Worm (Caenorhabditis elegans) whole organism, L2 larva: ENCODE results near the gene nex-2.
A peak's percentile ranks its signal among the peaks of the same experiment; 100 is the strongest.

Experiments used
- C34F6.9 ChIP-seq: fragments of 150-350 bp; optimal IDR thresholded peaks from 2 replicates; lab custom pipeline; 2014; ENCODE audit warnings: missing biosample characterization, missing genetic modification characterization
- F13H6.1 ChIP-seq: sonication (generic microtip); optimal IDR thresholded peaks from 2 replicates; lab custom pipeline; 2016; ENCODE audit warnings: missing genetic modification characterization, missing compliant biosample characterization
- R02D3.7 ChIP-seq: fragments of 150-350 bp; optimal IDR thresholded peaks from 2 replicates; lab custom pipeline; 2014; ENCODE audit warnings: missing biosample characterization, missing genetic modification characterization
- Y55F3AM.14 ChIP-seq: fragments of 200-800 bp; sonication (Bioruptor generic); optimal IDR thresholded peaks from 2 replicates; lab custom pipeline; 2018; ENCODE audit warnings: mild to moderate bottlenecking, missing genetic modification characterization, missing compliant biosample characterization
- alr-1 ChIP-seq: fragments of 150-350 bp; optimal IDR thresholded peaks from 2 replicates; lab custom pipeline; 2014; ENCODE audit warnings: missing biosample characterization, missing genetic modification characterization
- aly-2 ChIP-seq: fragments of 150-350 bp; optimal IDR thresholded peaks from 2 replicates; lab custom pipeline; 2014; ENCODE audit warnings: missing biosample characterization, missing genetic modification characterization
- ama-1 ChIP-seq: fragments of 150-350 bp; optimal IDR thresholded peaks from 2 replicates; lab custom pipeline; 2018; ENCODE audit warnings: inconsistent platforms
- ceh-16 ChIP-seq: fragments of 150-350 bp; optimal IDR thresholded peaks from 2 replicates; lab custom pipeline; 2014; ENCODE audit warnings: missing biosample characterization, missing genetic modification characterization
- ceh-82 ChIP-seq: fragments of 150-350 bp; optimal IDR thresholded peaks from 2 replicates; lab custom pipeline; 2014; ENCODE audit warnings: missing biosample characterization, missing genetic modification characterization
- crh-2 ChIP-seq: sonication (generic microtip); optimal IDR thresholded peaks from 2 replicates; lab custom pipeline; 2017; ENCODE audit warnings: missing biosample characterization, missing genetic modification characterization
- dmd-4 ChIP-seq: sonication (generic microtip); optimal IDR thresholded peaks from 2 replicates; lab custom pipeline; 2017; ENCODE audit warnings: missing biosample characterization, missing genetic modification characterization
- egl-27 ChIP-seq: sonication (generic microtip); optimal IDR thresholded peaks from 3 replicates; lab custom pipeline; 2017; ENCODE audit warnings: missing biosample characterization, missing genetic modification reagents, missing genetic modification characterization
- elt-1 ChIP-seq: fragments of 150-350 bp; optimal IDR thresholded peaks from 2 replicates; lab custom pipeline; 2014; ENCODE audit warnings: missing biosample characterization, missing genetic modification characterization
- elt-3 ChIP-seq: sonication (generic microtip); optimal IDR thresholded peaks from 2 replicates; lab custom pipeline; 2017; ENCODE audit warnings: missing biosample characterization, missing genetic modification characterization
- fos-1 ChIP-seq: fragments of 150-350 bp; optimal IDR thresholded peaks from 2 replicates; lab custom pipeline; 2014; ENCODE audit warnings: missing biosample characterization, missing genetic modification characterization
- gmeb-1 ChIP-seq: fragments of 150-350 bp; optimal IDR thresholded peaks from 2 replicates; lab custom pipeline; 2014; ENCODE audit warnings: missing biosample characterization, missing genetic modification characterization
- lin-11 ChIP-seq: fragments of 150-350 bp; sonication (generic microtip); optimal IDR thresholded peaks from 2 replicates; lab custom pipeline; 2014; ENCODE audit warnings: missing biosample characterization, missing genetic modification characterization, inconsistent platforms, mixed read lengths
- lin-13 ChIP-seq: fragments of 150-350 bp; optimal IDR thresholded peaks from 2 replicates; lab custom pipeline; 2014; ENCODE audit warnings: missing biosample characterization, missing genetic modification reagents, missing genetic modification characterization
- lin-39 ChIP-seq: fragments of 150-350 bp; optimal IDR thresholded peaks from 2 replicates; lab custom pipeline; 2014; ENCODE audit warnings: missing biosample characterization, missing genetic modification reagents, missing genetic modification characterization
- lsy-2 ChIP-seq, 2 experiments: fragments of 150-350 bp in 1 of 2; sonication (generic microtip) in 1 of 2; optimal IDR thresholded peaks; 2 replicates each; lab custom pipeline; 2014 to 2017; ENCODE audit warnings: missing biosample characterization in 2 of 2, missing genetic modification characterization in 2 of 2
- mab-5 ChIP-seq: fragments of 150-350 bp; optimal IDR thresholded peaks from 2 replicates; lab custom pipeline; 2014; ENCODE audit warnings: missing biosample characterization, missing genetic modification characterization
- mbf-1 ChIP-seq: sonication (generic microtip); optimal IDR thresholded peaks from 2 replicates; lab custom pipeline; 2017; ENCODE audit warnings: missing biosample characterization, missing genetic modification characterization
- nhr-12 ChIP-seq: fragments of 150-350 bp; optimal IDR thresholded peaks from 2 replicates; lab custom pipeline; 2014; ENCODE audit warnings: missing biosample characterization, missing genetic modification characterization
- nhr-129 ChIP-seq: fragments of 150-350 bp; optimal IDR thresholded peaks from 2 replicates; lab custom pipeline; 2014; ENCODE audit warnings: missing biosample characterization, missing genetic modification characterization
- nhr-21 ChIP-seq: fragments of 150-350 bp; optimal IDR thresholded peaks from 2 replicates; lab custom pipeline; 2014; ENCODE audit warnings: missing biosample characterization, missing genetic modification characterization
- nhr-237 ChIP-seq: fragments of 150-350 bp; optimal IDR thresholded peaks from 2 replicates; lab custom pipeline; 2014; ENCODE audit warnings: missing biosample characterization, missing genetic modification characterization
- nhr-25 ChIP-seq: fragments of 150-350 bp; sonication (generic microtip); optimal IDR thresholded peaks from 3 replicates; lab custom pipeline; 2014; ENCODE audit warnings: missing biosample characterization, missing genetic modification characterization
- nhr-6 ChIP-seq: fragments of 150-350 bp; optimal IDR thresholded peaks from 2 replicates; lab custom pipeline; 2014; ENCODE audit warnings: missing biosample characterization, missing genetic modification characterization
- nhr-77 ChIP-seq: fragments of 150-350 bp; optimal IDR thresholded peaks from 2 replicates; lab custom pipeline; 2014; ENCODE audit warnings: missing biosample characterization, missing genetic modification characterization
- peb-1 ChIP-seq: fragments of 150-350 bp; optimal IDR thresholded peaks from 2 replicates; lab custom pipeline; 2014; ENCODE audit warnings: missing biosample characterization, missing genetic modification characterization
- sem-4 ChIP-seq: fragments of 150-350 bp; optimal IDR thresholded peaks from 2 replicates; lab custom pipeline; 2014; ENCODE audit warnings: missing biosample characterization, missing genetic modification reagents, missing genetic modification characterization
- skn-1 ChIP-seq: sonication (generic microtip); optimal IDR thresholded peaks from 2 replicates; lab custom pipeline; 2017; ENCODE audit warnings: missing biosample characterization, missing genetic modification characterization
- sma-3 ChIP-seq: sonication (generic microtip); optimal IDR thresholded peaks from 2 replicates; lab custom pipeline; 2016; ENCODE audit warnings: missing genetic modification reagents, missing genetic modification characterization, missing compliant biosample characterization
- sma-9 ChIP-seq, 2 experiments: fragments of 150-350 bp in 1 of 2; sonication (generic microtip) in 1 of 2; optimal IDR thresholded peaks; 2 replicates each; lab custom pipeline; 2014 to 2016; ENCODE audit warnings: missing genetic modification characterization in 2 of 2, mild to moderate bottlenecking in 1 of 2, missing biosample characterization in 1 of 2, missing compliant biosample characterization in 1 of 2, missing genetic modification reagents in 1 of 2, moderate library complexity in 1 of 2
- snpc-4 ChIP-seq: fragments of 150-350 bp; optimal IDR thresholded peaks from 2 replicates; lab custom pipeline; 2014; ENCODE audit warnings: missing biosample characterization, missing genetic modification characterization
- unc-39 ChIP-seq: fragments of 150-350 bp; optimal IDR thresholded peaks from 2 replicates; lab custom pipeline; 2014; ENCODE audit warnings: missing biosample characterization, missing genetic modification characterization
- unc-55 ChIP-seq: fragments of 150-350 bp; sonication (generic microtip); optimal IDR thresholded peaks from 3 replicates; lab custom pipeline; 2014; ENCODE audit warnings: missing biosample characterization, missing genetic modification reagents, missing genetic modification characterization
- zag-1 ChIP-seq: fragments of 150-350 bp; optimal IDR thresholded peaks from 2 replicates; lab custom pipeline; 2014; ENCODE audit warnings: missing biosample characterization, missing genetic modification characterization
- ztf-1 ChIP-seq: fragments of 200-800 bp; sonication (Bioruptor generic); conservative IDR thresholded peaks from 2 replicates; pipeline ENCODE4 v1.3.6; 2022; ENCODE audit warnings: missing genetic modification characterization, missing compliant biosample characterization
- ztf-11 ChIP-seq: sonication (generic microtip); optimal IDR thresholded peaks from 2 replicates; lab custom pipeline; 2017; ENCODE audit warnings: missing biosample characterization, missing genetic modification characterization
- ztf-4 ChIP-seq: fragments of 150-350 bp; optimal IDR thresholded peaks from 2 replicates; lab custom pipeline; 2014; ENCODE audit warnings: missing biosample characterization, missing genetic modification characterization

The nex-2 gene

DNA sequence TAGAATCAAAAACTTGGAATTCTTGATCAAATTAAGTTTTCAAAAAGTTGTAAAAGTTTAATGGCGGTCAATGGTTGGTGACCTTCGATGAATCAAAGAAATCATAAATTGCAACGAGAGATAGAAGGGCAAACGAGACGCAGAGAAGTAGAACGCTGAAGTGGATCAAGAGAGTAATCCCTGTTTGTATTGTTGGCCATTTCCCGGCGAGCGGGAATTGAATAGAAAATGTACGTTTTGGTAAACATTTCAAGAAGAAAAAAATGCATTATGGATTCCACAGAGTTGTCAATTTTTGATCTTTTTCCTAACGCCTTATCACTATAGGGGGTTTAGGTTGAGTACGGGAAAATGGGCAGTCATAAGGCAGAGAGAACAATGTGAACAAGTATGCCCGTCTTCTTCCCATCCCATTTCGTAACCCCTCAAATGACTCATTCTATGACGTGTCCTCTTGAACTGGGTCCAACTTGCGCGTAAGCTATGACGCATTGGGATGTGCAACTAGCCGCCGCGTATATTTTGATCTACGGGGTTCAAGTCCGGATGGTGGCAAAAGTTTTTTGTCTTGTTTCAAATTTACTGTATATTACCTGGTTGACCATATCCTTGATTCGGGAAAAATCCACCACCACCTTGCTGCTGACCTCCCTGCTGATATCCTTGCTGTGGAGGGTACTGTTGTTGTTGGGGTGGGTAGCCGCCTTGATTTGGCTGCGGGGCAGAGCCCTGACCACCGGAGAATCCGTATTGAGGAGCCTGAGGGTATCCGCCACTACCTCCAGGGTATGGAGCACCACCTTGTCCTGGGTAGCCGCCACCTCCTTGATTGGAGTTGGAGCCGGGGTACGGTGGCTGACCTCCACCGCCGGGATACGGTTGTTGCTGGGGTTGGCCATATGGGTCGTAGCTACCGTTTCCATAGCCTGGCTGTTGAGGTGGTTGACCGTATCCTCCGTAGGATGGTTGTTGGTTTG lies 1.4 kb downstream of the nex-2 start:
- TF ChIP-seq nhr-237 (tag; lab: Kevin White, UChicago): no peak
- no peak for TF ChIP-seq unc-39 (tag; lab: Kevin White, UChicago)
- TF ChIP-seq nhr-25 (tag; lab: Kevin White, UChicago): peak; percentile 27
- peak; percentile 38 for TF ChIP-seq fos-1 (tag; lab: Kevin White, UChicago)
- TF ChIP-seq ama-1: peak; percentile 31
- peak; percentile 10 for TF ChIP-seq nhr-129 (tag; lab: Kevin White, UChicago)
- TF ChIP-seq alr-1 (tag; lab: Kevin White, UChicago): no peak
- TF ChIP-seq sma-3: peak; percentile 0
- TF ChIP-seq nhr-6: peak; percentile 1
- no peak for TF ChIP-seq C34F6.9 (tag; lab: Kevin White, UChicago)
- TF ChIP-seq ztf-4 (tag; lab: Kevin White, UChicago): no peak
- no peak for TF ChIP-seq unc-55 (GFP tag; lab: Kevin White, UChicago)

ce11 chrIII:10326327-10326726 lies 3.9 kb downstream of the nex-2 start:
- TF ChIP-seq dmd-4 (no peak), lin-13 (GFP tag; lab: Kevin White, UChicago) (no peak), skn-1 (tag; lab: Kevin White, UChicago) (no peak), aly-2 (tag; lab: Kevin White, UChicago) (no peak), egl-27 (tag; lab: Kevin White, UChicago) (no peak), nhr-6 (no peak), ama-1 (no peak), sma-9 (GFP tag; optimal IDR thresholded peaks at IDR 0.05; lab: Kevin White, UChicago) (no peak), sma-9 (tag; optimal IDR thresholded peaks at IDR 0.05; lab: Kevin White, UChicago) (no peak), lin-39 (tag; lab: Kevin White, UChicago) (no peak), unc-55 (GFP tag; lab: Kevin White, UChicago) (no peak), ztf-1 (GFP tag; lab: Robert Waterston, UW) (no peak), nhr-21 (tag; lab: Kevin White, UChicago) (no peak), ceh-16 (tag; lab: Kevin White, UChicago) (no peak), elt-1 (tag; lab: Kevin White, UChicago) (no peak), elt-3 (tag; lab: Kevin White, UChicago) (no peak), snpc-4 (tag; lab: Kevin White, UChicago) (no peak), sma-3 (no peak)

- TF ChIP-seq unc-55 (GFP tag; lab: Kevin White, UChicago) (peak; percentile 5), dmd-4 (no peak)
These were observed 9.4 kb downstream of the nex-2 start, which contains the start of gene sas-7 for ce11 chrIII:10320788-10321187. Gene sas-7 (plus strand): TSS chrIII:10321019.

DNA sequence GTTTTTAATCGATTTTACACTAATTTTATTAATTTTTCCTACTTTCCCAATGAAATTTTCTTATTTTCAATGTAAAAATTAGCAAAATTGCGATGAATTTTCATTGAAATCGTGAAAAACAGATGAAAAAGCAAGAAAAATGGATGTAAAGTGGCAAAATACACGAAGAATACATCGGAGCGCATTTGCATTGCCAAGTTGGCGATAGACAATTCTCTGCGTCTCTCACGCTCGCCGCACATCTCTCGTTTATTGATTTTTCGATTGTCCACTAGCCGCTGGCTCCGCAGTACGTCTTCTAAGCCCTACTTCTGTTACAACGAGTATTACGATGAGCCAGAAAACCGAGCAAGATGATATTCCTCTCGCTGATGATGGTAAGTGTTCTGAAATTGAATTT lies 11.5 kb downstream of the nex-2 start, which contains the start of gene unc-69:
TSS of gene unc-69 (plus strand) at position 185 of the 400 bp plus-strand sequence.
- TF ChIP-seq nhr-21 (tag; lab: Kevin White, UChicago) (peak; percentile 4), nhr-129 (tag; lab: Kevin White, UChicago) (peak; percentile 65), nhr-25 (tag; lab: Kevin White, UChicago) (no peak), ztf-11 (tag; lab: Kevin White, UChicago) (no peak), peb-1 (no peak), ceh-16 (tag; lab: Kevin White, UChicago) (no peak), alr-1 (tag; lab: Kevin White, UChicago) (no peak), zag-1 (peak; percentile 66), dmd-4 (no peak), lin-11 (tag; lab: Kevin White, UChicago) (peak; percentile 17), F13H6.1 (tag; lab: Kevin White, UChicago) (peak; percentile 35), ceh-82 (no peak), egl-27 (tag; lab: Kevin White, UChicago) (no peak), mab-5 (tag; lab: Kevin White, UChicago) (peak; percentile 50), lin-13 (GFP tag; lab: Kevin White, UChicago) (peak; percentile 60), crh-2 (tag; lab: Kevin White, UChicago) (peak; percentile 96), C34F6.9 (tag; lab: Kevin White, UChicago) (peak; percentile 86), R02D3.7 (tag; lab: Kevin White, UChicago) (no peak), nhr-12 (tag; lab: Kevin White, UChicago) (no peak), gmeb-1 (tag; lab: Kevin White, UChicago) (peak; percentile 16), fos-1 (tag; lab: Kevin White, UChicago) (peak; percentile 35), skn-1 (tag; lab: Kevin White, UChicago) (no peak), nhr-77 (tag; lab: Kevin White, UChicago) (no peak), Y55F3AM.14 (no peak), mbf-1 (no peak), lsy-2 (tag; optimal IDR thresholded peaks at IDR 0.05; lab: Kevin White, UChicago) (peak in 1 of 2 experiments; percentile 84), sem-4 (tag; lab: Kevin White, UChicago) (peak; percentile 19), unc-55 (GFP tag; lab: Kevin White, UChicago) (peak; percentile 88)
